Fruit fly (Drosophila melanogaster) whole organism, wandering third instar larva: ENCODE data around the gene BthD.

ENCODE experiments used
- Abd-B ChIP-seq: fragments of >200 bp; optimal IDR thresholded peaks from 2 replicates; lab custom pipeline; 2017; ENCODE audit warnings: missing biosample characterization, missing genetic modification characterization
- CG9705 ChIP-seq: fragments of 200-800 bp; sonication (Bioruptor generic); optimal IDR thresholded peaks from 2 replicates; lab custom pipeline; 2018; ENCODE audit warnings: missing biosample characterization, mild to moderate bottlenecking, missing genetic modification characterization
- Dfd ChIP-seq: fragments of >200 bp; optimal IDR thresholded peaks from 2 replicates; lab custom pipeline; 2017; ENCODE audit warnings: missing biosample characterization, missing genetic modification characterization
- OdsH ChIP-seq: fragments of 200-800 bp; sonication (Bioruptor generic); optimal IDR thresholded peaks from 2 replicates; lab custom pipeline; 2016; ENCODE audit warnings: missing biosample characterization, mild to moderate bottlenecking, missing genetic modification characterization
- Rel ChIP-seq, 2 experiments: fragments of 200-800 bp; sonication (Bioruptor generic) in 1 of 2; optimal IDR thresholded peaks; 2 replicates in 1 of 2; 3 replicates in 1 of 2; lab custom pipeline; 2016 to 2019; ENCODE audit warnings: mild to moderate bottlenecking in 2 of 2, missing biosample characterization in 2 of 2, missing genetic modification characterization in 2 of 2, moderate library complexity in 1 of 2
- Vsx2 ChIP-seq: fragments of 200-300, 225-300 bp; sonication (Bioruptor generic); optimal IDR thresholded peaks from 2 replicates; lab custom pipeline; 2018; ENCODE audit warnings: missing biosample characterization, missing genetic modification characterization; ENCODE audit not compliant: partially characterized antibody
- br ChIP-seq: fragments of 200-800 bp; sonication (Bioruptor generic); optimal IDR thresholded peaks from 2 replicates; lab custom pipeline; 2016; ENCODE audit warnings: missing biosample characterization, missing genetic modification characterization
- foxo ChIP-seq, 2 experiments: fragments of 200-800 bp; sonication (Bioruptor generic); optimal IDR thresholded peaks; 2 replicates in 1 of 2; 3 replicates in 1 of 2; lab custom pipeline; 2016 to 2017; ENCODE audit warnings: missing biosample characterization in 2 of 2, missing genetic modification characterization in 2 of 2
- fru ChIP-seq: fragments of 200-800 bp; sonication (Bioruptor generic); optimal IDR thresholded peaks from 3 replicates; lab custom pipeline; 2016; ENCODE audit warnings: missing biosample characterization, mild to moderate bottlenecking, missing genetic modification characterization
- h ChIP-seq: fragments of 200-800 bp; sonication (Bioruptor generic); optimal IDR thresholded peaks from 3 replicates; lab custom pipeline; 2016; ENCODE audit warnings: missing biosample characterization, mild to moderate bottlenecking, missing genetic modification characterization
- jim ChIP-seq: fragments of 175-275, 200-325 bp; sonication (Bioruptor generic); optimal IDR thresholded peaks from 2 replicates; lab custom pipeline; 2016; ENCODE audit warnings: missing biosample characterization, mild to moderate bottlenecking, missing genetic modification characterization
- lola ChIP-seq: fragments of >200 bp; optimal IDR thresholded peaks from 2 replicates; lab custom pipeline; 2017; ENCODE audit warnings: missing biosample characterization, missing genetic modification characterization
- pan ChIP-seq: fragments of >200 bp; optimal IDR thresholded peaks from 2 replicates; lab custom pipeline; 2017
- usp ChIP-seq: fragments of >200 bp; optimal IDR thresholded peaks from 2 replicates; lab custom pipeline; 2017; ENCODE audit warnings: missing biosample characterization, missing genetic modification characterization

- no peak for TF ChIP-seq Abd-B (GFP tag; lab: Kevin White, UChicago)
- TF ChIP-seq pan (lab: Kevin White, UChicago), result no peak
- TF ChIP-seq h (GFP tag; lab: Kevin White, UChicago), result no peak
- no peak for TF ChIP-seq CG9705 (GFP tag; lab: Kevin White, UChicago)
- no peak for TF ChIP-seq fru (GFP tag; lab: Kevin White, UChicago)
- no peak for TF ChIP-seq jim (GFP tag; lab: Kevin White, UChicago)
- no peak for TF ChIP-seq usp
- no peak for TF ChIP-seq Dfd (GFP tag; lab: Kevin White, UChicago)
- no peak for TF ChIP-seq Rel (GFP tag; optimal IDR thresholded peaks at IDR 0.05; lab: Kevin White, UChicago)
- TF ChIP-seq Rel (tag; optimal IDR thresholded peaks at IDR 0.05; lab: Kevin White, UChicago), result no peak
- no peak for TF ChIP-seq OdsH (GFP tag; lab: Kevin White, UChicago)
- TF ChIP-seq br, result no peak
- TF ChIP-seq lola, result no peak
- TF ChIP-seq foxo (GFP tag; optimal IDR thresholded peaks at IDR 0.05; lab: Kevin White, UChicago), result no peak
- no peak for TF ChIP-seq Vsx2 (GFP tag; lab: Kevin White, UChicago)
Measured at dm6 chrX:13586888-13587287, 25.0 kb upstream of the BthD start.
